Fruit fly (Drosophila melanogaster) whole organism: ENCODE measurements around the gene CG34126.

Source experiments
- CG8478 ChIP-seq: fragments of >200 bp; optimal IDR thresholded peaks from 2 replicates; lab custom pipeline; 2018; ENCODE audit warnings: inconsistent platforms
- Dll ChIP-seq: fragments of >200 bp; optimal IDR thresholded peaks from 2 replicates; lab custom pipeline; 2017
- EcR ChIP-seq, 2 experiments: fragments of >200 bp; optimal IDR thresholded peaks; 2 replicates each; lab custom pipeline; 2017; ENCODE audit warnings: missing biosample characterization in 2 of 2, missing genetic modification characterization in 2 of 2, missing genetic modification reagents in 2 of 2
- pan ChIP-seq: fragments of >200 bp; optimal IDR thresholded peaks from 2 replicates; lab custom pipeline; 2017
- psq ChIP-seq: fragments of >200 bp; optimal IDR thresholded peaks from 2 replicates; lab custom pipeline; 2017
- usp ChIP-seq: fragments of >200 bp; optimal IDR thresholded peaks from 2 replicates; lab custom pipeline; 2017; ENCODE audit warnings: missing biosample characterization, missing genetic modification characterization, mixed read lengths

The CG34126 gene

DNA sequence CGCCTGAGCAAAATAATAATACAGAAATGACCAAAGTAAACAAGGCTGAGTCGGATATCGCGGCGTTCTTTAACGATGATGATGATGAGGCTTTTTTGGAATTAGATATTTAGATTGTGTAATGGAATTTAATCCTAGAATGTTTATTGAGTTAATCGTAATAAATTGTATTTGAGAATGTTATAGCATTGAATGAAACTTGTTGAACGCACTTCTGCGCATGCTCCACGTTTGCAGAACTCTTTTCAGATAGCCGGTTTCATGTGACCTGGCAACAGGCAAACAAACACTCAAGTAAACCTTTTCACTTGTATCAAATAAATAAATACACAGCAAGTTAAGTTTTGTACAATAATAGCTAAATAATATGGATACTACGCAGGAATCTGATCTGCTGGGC is 23.3 kb upstream of the CG34126 start, which contains the start of gene CG34124:
CG34124 (plus strand) TSS at position 301 of the 400 bp plus-strand sequence.
- no peak for TF ChIP-seq CG8478
- no peak for TF ChIP-seq usp (GFP tag; lab: Kevin White, UChicago)
- no peak for TF ChIP-seq psq
- no peak for TF ChIP-seq EcR (GFP tag; optimal IDR thresholded peaks at IDR 0.05; lab: Kevin White, UChicago)
- TF ChIP-seq pan (lab: Kevin White, UChicago), result no peak
- no peak for TF ChIP-seq Dll (lab: Kevin White, UChicago)

DNA sequence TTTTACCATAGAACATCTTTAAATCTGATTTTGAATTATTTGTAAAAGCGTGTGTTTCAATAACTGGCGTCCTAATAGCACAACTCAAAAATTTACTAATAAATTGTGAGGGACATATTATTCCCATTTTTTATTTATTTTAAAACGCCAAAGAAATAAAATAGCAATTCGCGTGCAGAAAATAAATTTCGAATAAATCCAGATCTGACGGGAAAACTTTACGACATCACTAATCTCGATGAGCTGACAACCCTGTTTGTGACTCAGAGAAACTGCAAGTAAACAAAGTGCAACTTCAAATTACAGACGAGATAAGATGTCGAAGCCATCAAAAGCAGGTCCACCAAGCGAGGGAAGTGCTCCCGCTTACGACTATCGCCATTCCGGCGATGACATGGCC is 16.0 kb upstream of the CG34126 start, which contains the start of gene CG34125:
CG34125 (plus strand) TSS at position 254 of the 400 bp plus-strand sequence.
- TF ChIP-seq CG8478 (no peak), pan (lab: Kevin White, UChicago) (no peak), EcR (GFP tag; optimal IDR thresholded peaks at IDR 0.05; lab: Kevin White, UChicago) (no peak), usp (GFP tag; lab: Kevin White, UChicago) (no peak), Dll (lab: Kevin White, UChicago) (no peak), psq (no peak)

dm6 chr2L:4965923-4966322 is 15.5 kb upstream of the CG34126 start:
- TF ChIP-seq EcR (GFP tag; optimal IDR thresholded peaks at IDR 0.05; lab: Kevin White, UChicago), result no peak
- no peak for TF ChIP-seq usp (GFP tag; lab: Kevin White, UChicago)
- no peak for TF ChIP-seq pan (lab: Kevin White, UChicago)

dm6 chr2L:4967511-4967910 is 13.9 kb upstream of the CG34126 start, which contains the start of gene eIF3i:
eIF3i (minus strand) TSS chr2L:4967775.
- TF ChIP-seq pan (lab: Kevin White, UChicago) (no peak), psq (no peak), CG8478 (no peak), usp (GFP tag; lab: Kevin White, UChicago) (no peak), Dll (lab: Kevin White, UChicago) (no peak), EcR (GFP tag; optimal IDR thresholded peaks at IDR 0.05; lab: Kevin White, UChicago) (no peak)

dm6 chr2L:4968767-4969166 is 12.6 kb upstream of the CG34126 start, which contains the start of the genes Scox and Polr1C:
Scox (minus strand) TSS chr2L:4968935.
Polr1C (plus strand) TSS chr2L:4969004.
- TF ChIP-seq psq (no peak), EcR (GFP tag; optimal IDR thresholded peaks at IDR 0.05; lab: Kevin White, UChicago) (no peak), Dll (lab: Kevin White, UChicago) (no peak), pan (lab: Kevin White, UChicago) (no peak), CG8478 (no peak), usp (GFP tag; lab: Kevin White, UChicago) (no peak)

DNA sequence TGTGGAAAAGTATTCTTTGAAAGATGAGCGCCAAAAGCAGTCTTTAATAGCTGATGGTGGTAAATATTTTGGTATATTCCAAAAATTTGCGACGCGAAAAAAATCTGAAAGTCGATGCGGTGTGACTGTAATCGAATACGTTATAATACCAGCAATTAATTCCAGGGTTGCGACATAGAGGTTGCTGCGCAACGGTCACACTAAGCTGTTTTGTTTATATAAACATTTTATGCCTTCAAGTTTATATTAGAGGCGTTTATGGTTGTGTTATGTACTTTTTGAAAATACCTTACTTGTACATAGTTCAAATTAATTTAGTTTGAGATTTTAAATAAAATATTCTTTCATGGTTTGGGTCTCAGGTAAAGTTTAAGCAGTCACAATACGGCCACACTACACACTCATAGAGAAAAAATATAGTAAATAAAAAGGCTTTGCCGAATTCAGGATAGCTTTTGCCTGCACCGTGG is 10.1 kb upstream of the CG34126 start, which contains the start of gene CG14043:
CG14043 (plus strand) TSS at position 374 of the 470 bp plus-strand sequence.
- no peak for TF ChIP-seq usp (GFP tag; lab: Kevin White, UChicago)
- no peak for TF ChIP-seq Dll (lab: Kevin White, UChicago)
- no peak for TF ChIP-seq CG8478
- no peak for TF ChIP-seq psq
- no peak for TF ChIP-seq EcR (GFP tag; optimal IDR thresholded peaks at IDR 0.05; lab: Kevin White, UChicago)
- no peak for TF ChIP-seq pan (lab: Kevin White, UChicago)

dm6 chr2L:4973731-4974415 is 7.5 kb upstream of the CG34126 start, which contains the start of gene mRpL28:
mRpL28 (plus strand) TSS chr2L:4973976.
- TF ChIP-seq CG8478 (no peak), pan (lab: Kevin White, UChicago) (no peak), usp (GFP tag; lab: Kevin White, UChicago) (no peak), Dll (lab: Kevin White, UChicago) (no peak), EcR (GFP tag; optimal IDR thresholded peaks at IDR 0.05; lab: Kevin White, UChicago) (no peak), psq (no peak)

dm6 chr2L:4976988-4977551 is 4.3 kb upstream of the CG34126 start, which contains the start of the genes Gmd and CG3792:
Gmd (minus strand) TSS chr2L:4977023.
CG3792 (plus strand) TSS chr2L:4977312.
- TF ChIP-seq usp (GFP tag; lab: Kevin White, UChicago), result no peak
- no peak for TF ChIP-seq CG8478
- TF ChIP-seq Dll (lab: Kevin White, UChicago), result no peak
- TF ChIP-seq pan (lab: Kevin White, UChicago), result no peak
- TF ChIP-seq EcR (GFP tag; optimal IDR thresholded peaks at IDR 0.05; lab: Kevin White, UChicago), result no peak
- no peak for TF ChIP-seq psq

DNA sequence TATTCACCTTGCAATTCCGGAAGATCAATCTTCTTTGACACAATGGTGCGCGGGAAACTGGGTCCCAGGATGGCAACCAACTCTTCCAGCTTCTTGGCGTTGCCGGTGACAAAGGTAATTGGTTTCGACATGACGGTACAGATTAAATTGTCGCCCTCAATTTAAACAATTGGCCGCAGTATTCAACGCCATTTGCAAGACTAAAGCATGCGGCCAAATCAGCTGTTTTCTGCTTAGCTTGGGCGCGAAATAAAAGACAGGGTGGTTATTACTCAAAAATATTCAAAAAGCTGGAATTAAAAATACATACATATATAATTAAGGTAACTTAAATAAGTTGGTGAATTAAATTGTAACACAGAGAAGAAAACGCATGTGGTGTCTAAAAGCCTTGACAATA is 2.3 kb upstream of the CG34126 start, which contains the start of gene CG8891:
CG8891 (minus strand) TSS at position 242 of the 400 bp plus-strand sequence.
- no peak for TF ChIP-seq CG8478
- no peak for TF ChIP-seq usp (GFP tag; lab: Kevin White, UChicago)
- TF ChIP-seq EcR (GFP tag; optimal IDR thresholded peaks at IDR 0.05; lab: Kevin White, UChicago), result no peak
- TF ChIP-seq psq, result no peak
- TF ChIP-seq Dll (lab: Kevin White, UChicago), result no peak
- no peak for TF ChIP-seq pan (lab: Kevin White, UChicago)

dm6 chr2L:4982098-4982646 is 758 bp downstream of the CG34126 start:
- TF ChIP-seq EcR (GFP tag; optimal IDR thresholded peaks at IDR 0.05; lab: Kevin White, UChicago) (no peak), CG8478 (no peak), Dll (lab: Kevin White, UChicago) (no peak), psq (no peak), pan (lab: Kevin White, UChicago) (no peak), usp (GFP tag; lab: Kevin White, UChicago) (no peak)
